Worm (Caenorhabditis elegans): ENCODE measurements around the gene F18E9.4.
A peak's percentile ranks its signal among the peaks of the same experiment; 100 is the strongest.
"Not testable (repeated sequence)": the region's sequence is repeated elsewhere in the genome, so short reads cannot be mapped to it uniquely, and the experiment has no call there.

The F18E9.4 gene

ce11 chrX:8580217-8580616 lies at the start of gene F18E9.4:
Gene F18E9.4, plus strand, starts transcription at chrX:8580517.
- TF ChIP-seq dao-5 (tag; optimal IDR thresholded peaks at IDR 0.05) (no peak), him-1 (tag; optimal IDR thresholded peaks at IDR 0.05) (no peak), W03F9.2 (tag; optimal IDR thresholded peaks at IDR 0.05) (no peak)

ce11 chrX:8535006-8535405 lies 45.3 kb upstream of the F18E9.4 start, which contains the start of gene nspc-1:
Gene nspc-1, minus strand, starts transcription at chrX:8535106.
- TF ChIP-seq dao-5, W03F9.2, him-1 (tag; optimal IDR thresholded peaks at IDR 0.05): not testable (repeated sequence)

DNA sequence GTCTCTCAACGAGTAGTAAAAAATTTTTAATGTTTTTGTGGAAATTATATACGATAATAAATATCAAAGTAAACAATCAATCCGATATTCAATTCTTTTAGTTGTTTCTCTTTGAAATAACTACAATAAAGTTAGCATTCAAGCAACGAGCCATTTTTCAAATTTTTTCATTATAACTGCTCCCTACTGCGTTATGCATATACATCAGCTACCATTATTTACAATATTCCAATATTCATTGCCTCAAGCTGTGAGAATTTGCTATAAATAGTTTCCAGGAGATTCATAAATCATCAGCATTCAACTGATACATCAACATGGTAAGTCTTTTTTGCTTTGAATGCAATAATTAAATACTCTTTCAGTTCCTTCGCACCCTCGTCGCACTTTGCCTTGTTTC lies 43.5 kb upstream of the F18E9.4 start, which contains the start of gene nspc-3:
Gene nspc-3 (plus strand): TSS at position 301 of the 400 bp plus-strand sequence.
- TF ChIP-seq dao-5 (tag; optimal IDR thresholded peaks at IDR 0.05) = no peak
- no peak for TF ChIP-seq him-1 (tag; optimal IDR thresholded peaks at IDR 0.05)
- no peak for TF ChIP-seq W03F9.2 (tag; optimal IDR thresholded peaks at IDR 0.05)

DNA sequence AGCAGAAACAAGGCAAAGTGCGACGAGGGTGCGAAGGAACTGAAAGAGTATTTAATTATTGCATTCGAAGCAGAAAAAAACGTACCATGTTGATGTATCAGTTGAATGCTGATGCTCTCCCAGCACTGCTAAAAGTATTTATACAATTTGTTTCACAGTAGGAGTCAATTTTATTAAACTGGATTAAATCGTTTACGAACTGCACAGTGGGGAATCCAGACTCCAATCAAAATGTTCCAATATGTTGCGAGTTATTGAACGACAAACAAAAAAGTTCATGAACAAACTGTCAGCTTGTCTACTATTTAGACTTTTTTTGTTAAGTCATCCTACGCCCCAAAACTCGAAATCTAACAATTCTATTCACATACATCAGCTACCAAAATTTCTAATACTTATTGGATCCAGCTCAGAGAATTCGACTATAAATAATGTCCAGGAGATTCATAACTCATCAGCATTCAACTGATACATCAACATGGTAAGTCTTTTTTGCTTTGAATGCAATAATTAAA lies 42.0 kb upstream of the F18E9.4 start, which contains the start of the genes nspc-4 and nspc-5:
Gene nspc-4 (minus strand): TSS at position 101 of the 515 bp plus-strand sequence.
Gene nspc-5 (plus strand): TSS at position 465 of the 515 bp plus-strand sequence.
- TF ChIP-seq him-1, W03F9.2, dao-5 (tag; optimal IDR thresholded peaks at IDR 0.05): not testable (repeated sequence)

- TF ChIP-seq W03F9.2, dao-5, him-1 (tag; optimal IDR thresholded peaks at IDR 0.05): not testable (repeated sequence)
Observed at ce11 chrX:8541562-8541961, 38.8 kb upstream of the F18E9.4 start, which contains the start of gene nspc-7. Gene nspc-7, plus strand, starts transcription at chrX:8541862.

DNA sequence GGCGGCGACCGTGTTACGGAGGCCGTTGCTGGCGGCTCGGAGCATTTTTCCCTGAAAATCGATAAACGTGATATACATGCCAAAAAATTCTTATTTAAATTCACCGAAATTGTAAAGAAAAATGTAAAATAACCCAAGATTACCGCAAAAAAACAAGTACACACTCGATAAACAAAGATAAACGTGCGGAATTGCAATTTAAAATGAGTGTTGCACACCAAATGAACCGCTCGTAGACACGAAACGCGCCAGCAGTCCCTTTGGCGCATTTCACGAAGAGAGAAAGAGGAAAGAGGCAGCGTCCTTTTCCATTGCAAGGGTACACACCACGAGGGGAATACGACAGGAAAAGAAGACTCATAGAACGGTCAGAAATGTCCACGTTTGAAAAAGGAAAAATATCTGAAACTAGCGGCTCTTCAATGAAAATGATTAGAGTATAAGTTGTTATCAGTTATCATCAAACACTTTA lies 34.3 kb upstream of the F18E9.4 start, which contains the start of gene sdha-1:
Gene sdha-1 (minus strand): TSS at position 51 of the 472 bp plus-strand sequence.
- TF ChIP-seq dao-5 (tag; optimal IDR thresholded peaks at IDR 0.05) (no peak), W03F9.2 (tag; optimal IDR thresholded peaks at IDR 0.05) (peak; percentile 78), him-1 (tag; optimal IDR thresholded peaks at IDR 0.05) (peak; percentile 29)

DNA sequence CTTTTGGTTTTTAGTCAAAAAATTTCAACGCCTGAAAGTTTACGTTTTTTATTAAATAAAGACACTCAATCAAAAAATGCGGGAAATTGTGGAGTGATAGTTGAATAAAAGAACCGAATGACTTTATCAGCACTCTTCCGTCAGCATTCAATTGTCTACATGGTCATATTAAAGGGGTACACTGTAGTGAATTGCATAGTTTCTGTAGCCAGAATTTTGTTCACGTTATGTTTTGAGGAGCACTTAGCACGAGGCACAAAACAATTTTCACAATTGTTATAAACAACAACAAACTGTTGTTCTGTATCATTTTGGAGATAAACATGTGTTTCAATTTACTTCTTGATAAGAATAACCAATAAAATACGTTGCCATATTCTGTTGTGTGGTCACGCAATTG lies 31.3 kb upstream of the F18E9.4 start, which contains the start of gene D2021.4:
Gene D2021.4 (minus strand): TSS at position 48 of the 400 bp plus-strand sequence.
- TF ChIP-seq dao-5 (tag; optimal IDR thresholded peaks at IDR 0.05) = no peak
- no peak for TF ChIP-seq him-1 (tag; optimal IDR thresholded peaks at IDR 0.05)
- TF ChIP-seq W03F9.2 (tag; optimal IDR thresholded peaks at IDR 0.05) = no peak

DNA sequence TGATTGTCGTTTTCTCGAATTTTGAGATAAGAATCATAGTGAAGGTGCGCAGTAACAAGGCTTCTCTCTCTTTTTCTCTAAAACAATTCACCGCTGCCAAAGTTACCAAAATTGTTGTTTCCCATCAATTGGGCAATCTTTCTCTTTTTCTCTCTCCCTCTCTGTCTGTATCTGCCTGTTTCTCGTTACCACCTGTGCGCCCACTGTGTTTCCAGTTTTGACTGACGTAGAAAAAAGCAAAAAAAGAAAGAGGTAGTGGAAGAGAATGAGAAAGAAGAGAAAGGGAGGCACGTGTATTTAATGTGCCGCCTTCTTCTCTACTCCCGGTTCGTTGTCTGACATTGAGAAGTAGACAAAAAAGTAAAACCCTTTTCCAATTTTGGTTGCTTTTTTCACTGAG lies 30.2 kb upstream of the F18E9.4 start:
- no peak for TF ChIP-seq him-1 (tag; optimal IDR thresholded peaks at IDR 0.05)
- no peak for TF ChIP-seq W03F9.2 (tag; optimal IDR thresholded peaks at IDR 0.05)
- TF ChIP-seq dao-5 (tag; optimal IDR thresholded peaks at IDR 0.05) = no peak

- TF ChIP-seq W03F9.2 (tag; optimal IDR thresholded peaks at IDR 0.05) (no peak), dao-5 (tag; optimal IDR thresholded peaks at IDR 0.05) (no peak), him-1 (tag; optimal IDR thresholded peaks at IDR 0.05) (no peak)
Observed at ce11 chrX:8551687-8552327, 28.5 kb upstream of the F18E9.4 start, which contains the start of gene dhhc-14. Gene dhhc-14, plus strand, starts transcription at chrX:8552277.

DNA sequence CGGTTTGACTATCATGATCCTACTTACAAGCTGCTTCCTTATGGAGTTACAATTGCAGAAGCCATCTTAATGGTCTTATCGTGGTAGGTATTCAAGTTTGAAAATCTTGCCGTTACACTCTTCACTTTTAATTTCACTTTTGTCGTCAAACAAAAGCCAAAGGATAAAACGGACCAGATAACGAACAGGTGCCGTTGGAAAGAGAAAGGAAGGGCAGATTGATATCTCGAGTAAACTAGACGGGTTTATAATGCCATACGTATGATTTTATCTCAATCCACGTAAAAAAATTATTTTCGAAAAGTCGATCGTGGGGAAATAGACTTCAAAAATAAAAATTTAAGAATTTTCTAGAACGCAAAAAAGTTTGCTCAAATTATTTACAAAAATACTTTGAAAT lies 26.3 kb upstream of the F18E9.4 start:
- TF ChIP-seq him-1 (tag; optimal IDR thresholded peaks at IDR 0.05) = no peak
- TF ChIP-seq dao-5 (tag; optimal IDR thresholded peaks at IDR 0.05) = no peak
- TF ChIP-seq W03F9.2 (tag; optimal IDR thresholded peaks at IDR 0.05) = no peak

DNA sequence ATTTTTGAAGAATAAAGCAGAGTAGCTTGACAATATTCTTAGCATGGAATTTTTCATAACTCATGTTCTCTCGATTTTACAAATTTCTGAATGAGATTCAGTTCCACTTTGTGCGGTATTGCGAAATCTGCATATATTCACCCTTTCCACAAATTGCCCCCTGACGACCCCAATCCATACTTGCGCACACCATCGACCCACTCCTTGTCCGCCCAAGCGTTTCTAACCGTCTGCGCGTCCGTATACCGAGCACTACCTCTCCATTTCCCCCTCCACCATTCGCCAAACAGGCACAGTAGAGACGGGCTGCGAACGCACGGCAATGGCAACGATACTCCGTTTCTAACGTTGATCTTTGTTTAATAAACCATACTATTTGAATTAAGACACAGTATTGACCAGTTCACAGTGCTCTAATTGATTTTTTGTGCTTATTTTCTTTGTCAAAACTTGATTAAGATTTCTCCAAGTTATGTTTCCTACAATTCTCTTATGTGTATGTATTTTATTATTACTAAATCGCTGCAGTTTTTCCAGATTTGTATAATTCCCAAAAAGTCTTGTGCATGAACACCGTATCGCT lies 23.6 kb upstream of the F18E9.4 start, which contains the start of gene utx-1:
Gene utx-1 (plus strand): TSS at position 533 of the 583 bp plus-strand sequence.
- no peak for TF ChIP-seq him-1 (tag; optimal IDR thresholded peaks at IDR 0.05)
- no peak for TF ChIP-seq dao-5 (tag; optimal IDR thresholded peaks at IDR 0.05)
- no peak for TF ChIP-seq W03F9.2 (tag; optimal IDR thresholded peaks at IDR 0.05)

DNA sequence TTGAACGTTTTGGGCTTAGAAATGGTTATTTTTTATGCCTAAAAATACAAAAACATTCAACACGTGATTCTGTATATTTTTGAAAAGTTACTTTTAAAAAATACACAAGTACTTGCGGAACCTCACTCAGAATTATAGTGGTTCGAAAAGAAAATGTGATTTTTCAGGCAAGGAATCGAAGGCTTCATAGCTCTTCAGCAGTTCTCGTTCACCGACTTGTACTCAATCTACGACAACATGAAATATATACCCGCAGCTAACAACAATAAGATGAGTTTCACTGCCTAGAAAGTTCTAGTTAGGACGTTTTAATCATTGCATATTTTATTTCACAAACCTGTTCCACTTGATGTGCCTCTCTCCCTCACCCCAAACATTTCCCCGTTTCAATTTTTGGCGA lies 17.7 kb upstream of the F18E9.4 start:
- TF ChIP-seq dao-5 (tag; optimal IDR thresholded peaks at IDR 0.05) (no peak), W03F9.2 (tag; optimal IDR thresholded peaks at IDR 0.05) (no peak), him-1 (tag; optimal IDR thresholded peaks at IDR 0.05) (no peak)

- TF ChIP-seq dao-5 (tag; optimal IDR thresholded peaks at IDR 0.05) (no peak), W03F9.2 (tag; optimal IDR thresholded peaks at IDR 0.05) (no peak), him-1 (tag; optimal IDR thresholded peaks at IDR 0.05) (no peak)
Observed at ce11 chrX:8563663-8564450, 16.5 kb upstream of the F18E9.4 start.
